Fruit fly (Drosophila melanogaster) whole organism, embryonic: ENCODE data around the gene CG33107.
A peak's percentile ranks its signal among the peaks of the same experiment; 100 is the strongest.

Source experiments
- B-H2 ChIP-seq: fragments of 200-800 bp; sonication (Bioruptor generic); optimal IDR thresholded peaks from 2 replicates; lab custom pipeline; 2018; ENCODE audit warnings: missing biosample characterization, mild to moderate bottlenecking, missing genetic modification characterization
- Bdp1 ChIP-seq: fragments of 200-800 bp; sonication (Bioruptor generic); optimal IDR thresholded peaks from 3 replicates; lab custom pipeline; 2016; ENCODE audit warnings: missing biosample characterization, missing genetic modification characterization
- CG10147 ChIP-seq: fragments of 200-800 bp; sonication (Bioruptor generic); optimal IDR thresholded peaks from 2 replicates; lab custom pipeline; 2019; ENCODE audit warnings: missing biosample characterization, mild to moderate bottlenecking, missing genetic modification characterization, moderate library complexity
- CG10654 ChIP-seq: fragments of 200-800 bp; sonication (Bioruptor generic); optimal IDR thresholded peaks from 2 replicates; lab custom pipeline; 2016; ENCODE audit warnings: missing biosample characterization, missing genetic modification characterization
- CG12942 ChIP-seq: fragments of 200-800 bp; sonication (Bioruptor generic); optimal IDR thresholded peaks from 3 replicates; lab custom pipeline; 2016; ENCODE audit warnings: missing biosample characterization, missing genetic modification characterization
- CG13287 ChIP-seq: fragments of 200-800 bp; sonication (Bioruptor generic); IDR thresholded peaks from 2 replicates; pipeline ENCODE4 v1.3.6; 2022; ENCODE audit warnings: missing biosample characterization, missing genetic modification characterization; ENCODE audit not compliant: partially characterized antibody
- CG13296 ChIP-seq: fragments of 200-800 bp; sonication (Bioruptor generic); optimal IDR thresholded peaks from 3 replicates; lab custom pipeline; 2018; ENCODE audit warnings: missing biosample characterization, mild to moderate bottlenecking, missing genetic modification characterization
- CG14965 ChIP-seq: fragments of 200-800 bp; sonication (Bioruptor generic); optimal IDR thresholded peaks from 2 replicates; lab custom pipeline; 2016; ENCODE audit warnings: missing biosample characterization, missing genetic modification characterization, borderline replicate concordance
- CG3407 ChIP-seq: fragments of 200-800 bp; sonication (Bioruptor generic); optimal IDR thresholded peaks from 2 replicates; lab custom pipeline; 2018; ENCODE audit warnings: missing biosample characterization, mild to moderate bottlenecking, missing genetic modification characterization
- CG3847 ChIP-seq: fragments of 200-800 bp; sonication (Bioruptor generic); IDR thresholded peaks from 2 replicates; pipeline ENCODE4 v1.3.6; 2022; ENCODE audit warnings: missing biosample characterization, missing genetic modification characterization
- CG4282 ChIP-seq: fragments of 200-800 bp; sonication (Bioruptor generic); optimal IDR thresholded peaks from 2 replicates; lab custom pipeline; 2016; ENCODE audit warnings: missing biosample characterization, missing genetic modification characterization
- CG4328 ChIP-seq: fragments of 200-800 bp; sonication (Bioruptor generic); optimal IDR thresholded peaks from 3 replicates; lab custom pipeline; 2017; ENCODE audit warnings: missing biosample characterization, missing genetic modification reagents, missing genetic modification characterization
- CG4360 ChIP-seq: fragments of 200-800 bp; sonication (Bioruptor generic); IDR thresholded peaks from 2 replicates; pipeline ENCODE4 v1.3.6; 2022; ENCODE audit warnings: missing biosample characterization, missing genetic modification characterization
- CG43689 ChIP-seq: fragments of 200-800 bp; sonication (Bioruptor generic); IDR thresholded peaks from 2 replicates; pipeline ENCODE4 v1.3.6; 2022; ENCODE audit warnings: missing biosample characterization, missing genetic modification characterization
- CG6254 ChIP-seq: fragments of 200-800 bp; sonication (Bioruptor generic); optimal IDR thresholded peaks from 3 replicates; lab custom pipeline; 2017; ENCODE audit warnings: mild to moderate bottlenecking, missing biosample characterization, missing genetic modification reagents, missing genetic modification characterization
- CG6272 ChIP-seq: fragments of 200-800 bp; sonication (Bioruptor generic); IDR thresholded peaks from 2 replicates; pipeline ENCODE4 v1.3.6; 2022; ENCODE audit warnings: missing biosample characterization, missing genetic modification characterization
- CG7839 ChIP-seq: fragments of 200-800 bp; sonication (Bioruptor generic); optimal IDR thresholded peaks from 3 replicates; lab custom pipeline; 2018; ENCODE audit warnings: missing biosample characterization, mild to moderate bottlenecking, missing genetic modification characterization, moderate library complexity
- CG7963 ChIP-seq: fragments of 200-800 bp; sonication (Bioruptor generic); IDR thresholded peaks from 3 replicates; pipeline ENCODE4 v1.3.6; 2022; ENCODE audit warnings: missing biosample characterization, missing genetic modification characterization; ENCODE audit not compliant: partially characterized antibody
- CG8359 ChIP-seq: fragments of 200-800 bp; sonication (Bioruptor generic); optimal IDR thresholded peaks from 2 replicates; lab custom pipeline; 2017; ENCODE audit warnings: missing biosample characterization, mild to moderate bottlenecking, missing genetic modification characterization, borderline replicate concordance
- CrebB ChIP-seq: fragments of 200-800 bp; sonication (Bioruptor generic); optimal IDR thresholded peaks from 3 replicates; lab custom pipeline; 2018; ENCODE audit warnings: missing biosample characterization, mild to moderate bottlenecking, missing genetic modification characterization
- HLHmδ ChIP-seq: fragments of 200-800 bp; sonication (Bioruptor generic); optimal IDR thresholded peaks from 2 replicates; lab custom pipeline; 2018; ENCODE audit warnings: missing biosample characterization, mild to moderate bottlenecking, missing genetic modification characterization, moderate library complexity
- HmgD ChIP-seq: fragments of 200-800 bp; sonication (Bioruptor generic); optimal IDR thresholded peaks from 3 replicates; lab custom pipeline; 2016; ENCODE audit warnings: missing biosample characterization, missing genetic modification characterization
- MTF-1 ChIP-seq: fragments of 200-800 bp; sonication (Bioruptor generic); optimal IDR thresholded peaks from 2 replicates; lab custom pipeline; 2018; ENCODE audit warnings: missing biosample characterization, mild to moderate bottlenecking, missing genetic modification characterization, borderline replicate concordance
- Pdp1 ChIP-seq, 2 experiments: fragments of 200-800 bp; sonication (Bioruptor generic); optimal IDR thresholded peaks; 3 replicates each; lab custom pipeline; 2016; ENCODE audit warnings: missing biosample characterization in 2 of 2, missing genetic modification characterization in 2 of 2, mild to moderate bottlenecking in 1 of 2, moderate library complexity in 1 of 2
- Taf1 ChIP-seq: fragments of 200-800 bp; sonication (Bioruptor generic); IDR thresholded peaks from 2 replicates; pipeline ENCODE4 v1.3.6; 2022; ENCODE audit warnings: missing biosample characterization, missing genetic modification characterization
- Tbp ChIP-seq: fragments of >200 bp; optimal IDR thresholded peaks from 2 replicates; lab custom pipeline; 2018; ENCODE audit warnings: missing biosample characterization, missing genetic modification characterization
- ac ChIP-seq: fragments of 200-800 bp; sonication (Bioruptor generic); optimal IDR thresholded peaks from 3 replicates; lab custom pipeline; 2017; ENCODE audit warnings: missing biosample characterization, mild to moderate bottlenecking, missing genetic modification characterization
- ap ChIP-seq: fragments of 200-800 bp; sonication (Bioruptor generic); IDR thresholded peaks from 2 replicates; pipeline ENCODE4 v1.3.6; 2022; ENCODE audit warnings: missing biosample characterization, missing genetic modification characterization
- chm ChIP-seq: fragments of 200-800 bp; sonication (Bioruptor generic); IDR thresholded peaks from 2 replicates; pipeline ENCODE4 v1.3.6; 2022; ENCODE audit warnings: missing biosample characterization, missing genetic modification characterization
- fd64A ChIP-seq: fragments of 200-800 bp; sonication (Bioruptor generic); optimal IDR thresholded peaks from 3 replicates; lab custom pipeline; 2018; ENCODE audit warnings: missing biosample characterization, mild to moderate bottlenecking, missing genetic modification characterization
- gcm ChIP-seq: fragments of 200-800 bp; sonication (Bioruptor generic); optimal IDR thresholded peaks from 2 replicates; lab custom pipeline; 2019; ENCODE audit warnings: missing biosample characterization, mild to moderate bottlenecking, missing genetic modification characterization, moderate library complexity
- grn ChIP-seq: fragments of 200-800 bp; sonication (Bioruptor generic); optimal IDR thresholded peaks from 3 replicates; lab custom pipeline; 2017; ENCODE audit warnings: missing biosample characterization, missing genetic modification characterization
- inv ChIP-seq: fragments of 200-800 bp; sonication (Bioruptor generic); IDR thresholded peaks from 2 replicates; pipeline ENCODE4 v1.3.6; 2022; ENCODE audit warnings: missing biosample characterization, missing genetic modification characterization; ENCODE audit not compliant: partially characterized antibody
- kay ChIP-seq: fragments of 200-800 bp; sonication (Bioruptor generic); optimal IDR thresholded peaks from 2 replicates; lab custom pipeline; 2016; ENCODE audit warnings: missing biosample characterization, missing genetic modification characterization
- knrl ChIP-seq: fragments of 200-800 bp; sonication (Bioruptor generic); IDR thresholded peaks from 3 replicates; pipeline ENCODE4 v1.3.6; 2022; ENCODE audit warnings: missing biosample characterization, missing genetic modification characterization; ENCODE audit not compliant: partially characterized antibody
- lilli ChIP-seq: fragments of 200-800 bp; sonication (Bioruptor generic); optimal IDR thresholded peaks from 3 replicates; lab custom pipeline; 2016; ENCODE audit warnings: missing biosample characterization, missing genetic modification characterization
- mam ChIP-seq: fragments of 200-800 bp; sonication (Bioruptor generic); optimal IDR thresholded peaks from 3 replicates; lab custom pipeline; 2016; ENCODE audit warnings: missing biosample characterization, missing genetic modification characterization
- nmo ChIP-seq: fragments of 200-800 bp; sonication (Bioruptor generic); optimal IDR thresholded peaks from 2 replicates; lab custom pipeline; 2018; ENCODE audit warnings: missing biosample characterization, mild to moderate bottlenecking, missing genetic modification characterization, moderate library complexity
- odd ChIP-seq: fragments of 200-800 bp; sonication (Bioruptor generic); optimal IDR thresholded peaks from 2 replicates; lab custom pipeline; 2017; ENCODE audit warnings: missing biosample characterization, mild to moderate bottlenecking, missing genetic modification characterization
- pzg ChIP-seq: fragments of 200-800 bp; sonication (Bioruptor generic); optimal IDR thresholded peaks from 3 replicates; lab custom pipeline; 2018; ENCODE audit warnings: missing biosample characterization, mild to moderate bottlenecking, missing genetic modification characterization, moderate library complexity
- salm ChIP-seq: fragments of 200-800 bp; sonication (Bioruptor generic); optimal IDR thresholded peaks from 2 replicates; lab custom pipeline; 2018; ENCODE audit warnings: missing biosample characterization, mild to moderate bottlenecking, missing genetic modification characterization
- sd ChIP-seq: fragments of 200-800 bp; sonication (Bioruptor generic); optimal IDR thresholded peaks from 3 replicates; lab custom pipeline; 2018; ENCODE audit warnings: missing biosample characterization, mild to moderate bottlenecking, missing genetic modification characterization, moderate library complexity
- sens ChIP-seq: fragments of 200-800 bp; sonication (Bioruptor generic); peaks from one replicate; lab custom pipeline; 2016; ENCODE audit warnings: missing biosample characterization, missing genetic modification characterization
- sisA ChIP-seq: fragments of 200-800 bp; sonication (Bioruptor generic); IDR thresholded peaks from 2 replicates; pipeline ENCODE4 v1.3.6; 2022; ENCODE audit warnings: missing biosample characterization, missing genetic modification characterization
- slou ChIP-seq: fragments of 200-800 bp; sonication (Bioruptor generic); optimal IDR thresholded peaks from 3 replicates; lab custom pipeline; 2016; ENCODE audit warnings: missing biosample characterization, missing genetic modification characterization
- ssp ChIP-seq: fragments of 200-800 bp; sonication (Bioruptor generic); IDR thresholded peaks from 2 replicates; pipeline ENCODE4 v1.3.6; 2022; ENCODE audit warnings: missing biosample characterization, missing genetic modification characterization
- tup ChIP-seq: fragments of 200-800 bp; sonication (Bioruptor generic); optimal IDR thresholded peaks from 2 replicates; lab custom pipeline; 2016; ENCODE audit warnings: missing biosample characterization, mild to moderate bottlenecking, missing genetic modification characterization, moderate library complexity
- unc-4 ChIP-seq: fragments of 200-800 bp; sonication (Bioruptor generic); IDR thresholded peaks from 2 replicates; pipeline ENCODE4 v1.3.6; 2022; ENCODE audit warnings: missing biosample characterization, missing genetic modification characterization; ENCODE audit not compliant: partially characterized antibody
- usp ChIP-seq: fragments of >200 bp; optimal IDR thresholded peaks from 2 replicates; lab custom pipeline; 2017; ENCODE audit warnings: missing biosample characterization, missing genetic modification characterization
- zf30C ChIP-seq: fragments of 200-800 bp; sonication (Bioruptor generic); optimal IDR thresholded peaks from 3 replicates; lab custom pipeline; 2018; ENCODE audit warnings: missing biosample characterization, mild to moderate bottlenecking, missing genetic modification characterization

CG33107 gene

dm6 chr3R:22632181-22632580 lies 47.7 kb upstream of the CG33107 start:
- no peak for TF ChIP-seq ac (GFP tag; lab: Kevin White, UChicago)
- peak; percentile 31 for TF ChIP-seq sens (GFP tag; lab: Kevin White, UChicago)
- TF ChIP-seq CG7963: no peak
- no peak for TF ChIP-seq CG10654 (GFP tag; lab: Kevin White, UChicago)
- no peak for TF ChIP-seq B-H2
- TF ChIP-seq CG7839 (tag; lab: Kevin White, UChicago): no peak
- TF ChIP-seq chm (GFP tag; lab: Robert Waterston, UW): no peak
- TF ChIP-seq pzg (GFP tag; lab: Kevin White, UChicago): no peak
- peak; percentile 99 for TF ChIP-seq CG8359 (GFP tag; lab: Kevin White, UChicago)
- no peak for TF ChIP-seq MTF-1 (GFP tag; lab: Kevin White, UChicago)
- TF ChIP-seq sd (tag; lab: Kevin White, UChicago): peak; percentile 50
- TF ChIP-seq Pdp1 (GFP tag; optimal IDR thresholded peaks at IDR 0.05; lab: Kevin White, UChicago): peak in 1 of 2 experiments; percentile 20
- TF ChIP-seq CG6254 (GFP tag; lab: Kevin White, UChicago): no peak
- TF ChIP-seq, all 482 proteins: peak for 4

- TF ChIP-seq kay (GFP tag; lab: Kevin White, UChicago) (no peak), lilli (GFP tag; lab: Kevin White, UChicago) (no peak), HLHmδ (GFP tag; lab: Kevin White, UChicago) (no peak), HmgD (GFP tag; lab: Kevin White, UChicago) (no peak), CG3407 (GFP tag; lab: Kevin White, UChicago) (peak; percentile 15), ap (GFP tag; lab: Robert Waterston, UW) (no peak), CG10147 (GFP tag; lab: Kevin White, UChicago) (no peak), CG4282 (GFP tag; lab: Kevin White, UChicago) (no peak), odd (GFP tag; lab: Kevin White, UChicago) (peak; percentile 21), CrebB (tag; lab: Kevin White, UChicago) (peak; percentile 24), knrl (GFP tag; lab: Robert Waterston, UW) (no peak), sens (GFP tag; lab: Kevin White, UChicago) (peak; percentile 52), usp (GFP tag; lab: Kevin White, UChicago) (no peak), unc-4 (GFP tag; lab: Robert Waterston, UW) (no peak), gcm (GFP tag; lab: Kevin White, UChicago) (no peak), tup (GFP tag; lab: Kevin White, UChicago) (no peak), CG43689 (GFP tag; lab: Robert Waterston, UW) (no peak), CG6272 (GFP tag; lab: Robert Waterston, UW) (no peak), CG14965 (GFP tag; lab: Kevin White, UChicago) (no peak), salm (tag; lab: Kevin White, UChicago) (peak; percentile 36), ssp (GFP tag; lab: Robert Waterston, UW) (no peak), fd64A (GFP tag; lab: Kevin White, UChicago) (peak; percentile 19), Taf1 (no peak), Bdp1 (no peak), CG13296 (GFP tag; lab: Kevin White, UChicago) (no peak), CG13287 (GFP tag; lab: Robert Waterston, UW) (no peak), CG4328 (GFP tag; lab: Kevin White, UChicago) (no peak), zf30C (GFP tag; lab: Kevin White, UChicago) (no peak), sisA (GFP tag; lab: Robert Waterston, UW) (no peak), slou (GFP tag; lab: Kevin White, UChicago) (no peak), CG12942 (GFP tag; lab: Kevin White, UChicago) (no peak), grn (GFP tag; lab: Kevin White, UChicago) (peak; percentile 75), inv (GFP tag; lab: Robert Waterston, UW) (no peak), Tbp (no peak), CG4360 (GFP tag; lab: Robert Waterston, UW) (no peak), nmo (GFP tag; lab: Kevin White, UChicago) (no peak), mam (GFP tag; lab: Kevin White, UChicago) (no peak), CG3847 (GFP tag; lab: Robert Waterston, UW) (no peak)
These were observed 46.6 kb upstream of the CG33107 start for dm6 chr3R:22631156-22631555.
